Worm (Caenorhabditis elegans): ENCODE results near the gene F39E9.6.

Gene F39E9.6

DNA sequence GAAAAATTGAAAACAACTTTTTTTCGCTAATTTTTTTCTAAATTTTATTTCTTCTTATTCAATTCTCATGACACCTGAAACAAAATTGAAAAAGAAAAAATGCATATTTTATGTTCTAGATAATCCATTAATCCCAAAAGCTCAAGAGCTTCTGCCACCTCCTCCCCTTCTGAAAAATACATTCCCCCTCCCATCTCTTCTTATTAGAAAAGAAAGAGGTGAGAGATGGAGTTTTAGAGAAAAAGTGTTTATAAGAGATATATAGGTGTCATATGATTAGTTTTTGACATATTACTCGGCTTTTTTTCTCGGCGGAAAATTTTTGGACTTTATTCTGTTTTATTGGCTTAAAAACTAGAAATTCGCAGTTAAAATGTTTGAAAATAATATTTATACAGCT is 42.7 kb downstream of the F39E9.6 start:
- TF ChIP-seq ref-1 (GFP tag; conservative IDR thresholded peaks at IDR 0.05) = no peak
- TF ChIP-seq T22C8.4 (GFP tag; IDR thresholded peaks at IDR 0.05) = no peak
- TF ChIP-seq klf-2 (GFP tag; conservative IDR thresholded peaks at IDR 0.05) = no peak
- TF ChIP-seq ztf-23 (GFP tag; IDR thresholded peaks at IDR 0.05) = no peak
- TF ChIP-seq flt-1 (GFP tag; IDR thresholded peaks at IDR 0.05) = no peak
- no peak for TF ChIP-seq tab-1 (GFP tag; IDR thresholded peaks at IDR 0.05)
- TF ChIP-seq med-1 (GFP tag; optimal IDR thresholded peaks at IDR 0.05; ENCODE audit: insufficient read depth) = no peak
- no peak for TF ChIP-seq ztf-29 (GFP tag; IDR thresholded peaks at IDR 0.05)
- TF ChIP-seq cog-1 (tag; optimal IDR thresholded peaks at IDR 0.05) = no peak

DNA sequence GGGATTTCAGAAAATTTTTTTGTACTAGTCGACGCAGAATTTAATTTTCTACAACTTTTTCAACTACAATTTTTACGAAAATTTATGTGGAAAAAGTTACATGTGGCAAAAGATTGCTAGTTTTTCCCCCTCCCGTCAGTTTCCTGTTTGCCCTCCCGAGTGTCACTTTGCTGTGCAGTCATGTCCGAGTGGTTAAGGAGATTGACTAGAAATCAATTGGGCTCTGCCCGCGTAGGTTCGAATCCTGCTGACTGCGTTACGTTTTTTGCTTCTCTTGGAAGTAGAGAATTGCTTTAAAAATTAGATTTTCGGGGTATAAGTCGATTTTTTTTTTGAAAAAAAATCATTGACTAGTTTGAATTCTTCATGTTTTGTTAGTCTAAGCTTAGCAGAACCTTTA is 45.5 kb downstream of the F39E9.6 start:
- TF ChIP-seq cog-1 (tag; optimal IDR thresholded peaks at IDR 0.05) = no peak
- peak; percentile 41 for TF ChIP-seq T22C8.4 (GFP tag; IDR thresholded peaks at IDR 0.05)
- TF ChIP-seq klf-2 (GFP tag; conservative IDR thresholded peaks at IDR 0.05) = 0 out of 2 replicates have a peak, but pooled peaks have one; percentile 6
- TF ChIP-seq med-1 (GFP tag; optimal IDR thresholded peaks at IDR 0.05; ENCODE audit: insufficient read depth) = no peak
- 0 out of 2 replicates have a peak, but pooled peaks have one; percentile 34 for TF ChIP-seq ref-1 (GFP tag; conservative IDR thresholded peaks at IDR 0.05)
- peak; percentile 68 for TF ChIP-seq tab-1 (GFP tag; IDR thresholded peaks at IDR 0.05)
- TF ChIP-seq flt-1 (GFP tag; IDR thresholded peaks at IDR 0.05) = peak; percentile 69

ce11 chrII:3267365-3267764 is 46.0 kb downstream of the F39E9.6 start, which contains the start of gene F02E11.7:
Gene F02E11.7, plus strand, starts transcription at chrII:3267665.
- TF ChIP-seq med-1 (GFP tag; optimal IDR thresholded peaks at IDR 0.05; ENCODE audit: insufficient read depth) (no peak), T22C8.4 (GFP tag; IDR thresholded peaks at IDR 0.05) (no peak), ztf-23 (GFP tag; IDR thresholded peaks at IDR 0.05) (no peak), ztf-29 (GFP tag; IDR thresholded peaks at IDR 0.05) (no peak), flt-1 (GFP tag; IDR thresholded peaks at IDR 0.05) (no peak), tab-1 (GFP tag; IDR thresholded peaks at IDR 0.05) (no peak), cog-1 (tag; optimal IDR thresholded peaks at IDR 0.05) (no peak), ref-1 (GFP tag; conservative IDR thresholded peaks at IDR 0.05) (no peak), klf-2 (GFP tag; conservative IDR thresholded peaks at IDR 0.05) (no peak)

- TF ChIP-seq flt-1 (GFP tag; IDR thresholded peaks at IDR 0.05) = no peak
- no peak for TF ChIP-seq T22C8.4 (GFP tag; IDR thresholded peaks at IDR 0.05)
- TF ChIP-seq ref-1 (GFP tag; conservative IDR thresholded peaks at IDR 0.05) = no peak
- TF ChIP-seq ztf-29 (GFP tag; IDR thresholded peaks at IDR 0.05) = no peak
- no peak for TF ChIP-seq med-1 (GFP tag; optimal IDR thresholded peaks at IDR 0.05; ENCODE audit: insufficient read depth)
- TF ChIP-seq tab-1 (GFP tag; IDR thresholded peaks at IDR 0.05) = no peak
- no peak for TF ChIP-seq ztf-23 (GFP tag; IDR thresholded peaks at IDR 0.05)
- TF ChIP-seq klf-2 (GFP tag; conservative IDR thresholded peaks at IDR 0.05) = no peak
- no peak for TF ChIP-seq cog-1 (tag; optimal IDR thresholded peaks at IDR 0.05)
Observed at ce11 chrII:3264704-3265103, 48.6 kb downstream of the F39E9.6 start.

DNA sequence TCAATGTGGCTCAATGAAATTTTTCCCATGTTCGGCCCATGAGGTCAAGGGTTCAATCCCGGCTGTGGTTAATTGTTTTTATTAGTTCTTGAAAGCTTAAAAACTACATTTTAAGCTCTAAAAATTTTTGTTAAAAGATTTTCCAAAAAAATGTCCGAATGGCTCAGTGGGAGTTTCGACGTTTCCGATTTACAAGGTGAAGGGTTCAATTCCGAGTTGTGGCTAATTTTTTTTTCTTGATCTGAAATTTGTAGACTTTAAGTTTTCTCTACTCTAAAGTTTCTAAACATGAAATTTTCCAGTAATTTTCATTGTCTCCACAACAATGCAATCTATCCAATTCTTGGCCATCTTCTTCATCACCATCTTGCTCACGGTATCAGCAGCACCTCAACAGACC is 50.8 kb downstream of the F39E9.6 start, which contains the start of gene F02E11.2:
TSS of gene F02E11.2 (plus strand) at position 301 of the 400 bp plus-strand sequence.
- no peak for TF ChIP-seq med-1 (GFP tag; optimal IDR thresholded peaks at IDR 0.05; ENCODE audit: insufficient read depth)
- TF ChIP-seq tab-1 (GFP tag; IDR thresholded peaks at IDR 0.05) = no peak
- TF ChIP-seq klf-2 (GFP tag; conservative IDR thresholded peaks at IDR 0.05) = no peak
- no peak for TF ChIP-seq flt-1 (GFP tag; IDR thresholded peaks at IDR 0.05)
- TF ChIP-seq cog-1 (tag; optimal IDR thresholded peaks at IDR 0.05) = no peak
- TF ChIP-seq T22C8.4 (GFP tag; IDR thresholded peaks at IDR 0.05) = no peak
- no peak for TF ChIP-seq ref-1 (GFP tag; conservative IDR thresholded peaks at IDR 0.05)
- no peak for TF ChIP-seq ztf-23 (GFP tag; IDR thresholded peaks at IDR 0.05)
- TF ChIP-seq ztf-29 (GFP tag; IDR thresholded peaks at IDR 0.05) = no peak
